Worm (Caenorhabditis elegans) whole organism, midembryonic: ENCODE measurements around the gene C47G2.3.

Experiments
- T22C8.4 ChIP-seq: fragments of 200-800 bp; sonication (Bioruptor generic); IDR thresholded peaks from 2 replicates; pipeline ENCODE4 v1.3.6; 2022; ENCODE audit warnings: missing genetic modification characterization, missing compliant biosample characterization
- cog-1 ChIP-seq: sonication (generic microtip); optimal IDR thresholded peaks from 2 replicates; lab custom pipeline; 2016; ENCODE audit warnings: missing genetic modification characterization, missing compliant biosample characterization
- flt-1 ChIP-seq: fragments of 200-800 bp; sonication (Bioruptor generic); IDR thresholded peaks from 2 replicates; pipeline ENCODE4 v1.3.6; 2022; ENCODE audit warnings: missing genetic modification characterization, missing compliant biosample characterization
- klf-2 ChIP-seq: fragments of 200-800 bp; sonication (Bioruptor generic); conservative IDR thresholded peaks from 2 replicates; pipeline ENCODE4 v1.3.6; 2022; ENCODE audit warnings: missing genetic modification reagents, missing genetic modification characterization, missing compliant biosample characterization
- med-1 ChIP-seq: sonication (generic microtip); optimal IDR thresholded peaks from 2 replicates; lab custom pipeline; 2017; ENCODE audit warnings: missing genetic modification characterization, mild to moderate bottlenecking, missing compliant biosample characterization, antibody characterized with exemption, missing genetic modification reagents; ENCODE audit not compliant: insufficient read depth
- ztf-23 ChIP-seq: fragments of 200-800 bp; sonication (Bioruptor generic); IDR thresholded peaks from 2 replicates; pipeline ENCODE4 v1.3.6; 2022; ENCODE audit warnings: missing genetic modification reagents, missing genetic modification characterization, missing compliant biosample characterization
- ztf-29 ChIP-seq: fragments of 200-800 bp; sonication (Bioruptor generic); IDR thresholded peaks from 2 replicates; pipeline ENCODE4 v1.3.6; 2022; ENCODE audit warnings: missing genetic modification reagents, missing genetic modification characterization, missing compliant biosample characterization

ce11 chrII:11270829-11271228, 19.1 kb downstream of the C47G2.3 start:
- TF ChIP-seq ztf-23 (GFP tag; lab: Robert Waterston, UW) (no peak), cog-1 (tag; lab: Kevin White, UChicago) (no peak), med-1 (GFP tag; lab: Kevin White, UChicago) (no peak), klf-2 (GFP tag; lab: Robert Waterston, UW) (no peak), ztf-29 (no peak), T22C8.4 (GFP tag; lab: Robert Waterston, UW) (no peak), flt-1 (no peak)
